Fruit fly (Drosophila melanogaster) whole organism, prepupa: ENCODE results near the gene Spn28Db.

Source experiments
- Blimp-1 ChIP-seq: fragments of 200-800 bp; sonication (Bioruptor generic); optimal IDR thresholded peaks from 3 replicates; lab custom pipeline; 2017; ENCODE audit warnings: missing biosample characterization, missing genetic modification characterization, mild to moderate bottlenecking, moderate library complexity, missing genetic modification reagents
- CG11294 ChIP-seq: fragments of 200-800 bp; sonication (Bioruptor generic); IDR thresholded peaks from 2 replicates; pipeline ENCODE4 v1.3.6; 2022; ENCODE audit warnings: missing biosample characterization, missing genetic modification characterization
- CG31627 ChIP-seq: fragments of 200-800 bp; sonication (Bioruptor generic); optimal IDR thresholded peaks from 3 replicates; lab custom pipeline; 2016; ENCODE audit warnings: missing biosample characterization, missing genetic modification characterization
- CG8632 ChIP-seq: fragments of 200-800 bp; sonication (Bioruptor generic); optimal IDR thresholded peaks from 3 replicates; lab custom pipeline; 2016; ENCODE audit warnings: missing biosample characterization, missing genetic modification characterization
- Eip75B ChIP-seq: fragments of 200-800 bp; sonication (Bioruptor generic); optimal IDR thresholded peaks from 3 replicates; lab custom pipeline; 2016; ENCODE audit warnings: missing biosample characterization, missing genetic modification characterization
- Ets96B ChIP-seq: fragments of 200-800 bp; optimal IDR thresholded peaks from 2 replicates; lab custom pipeline; 2019; ENCODE audit warnings: missing biosample characterization, mild to moderate bottlenecking, missing genetic modification characterization, moderate library complexity
- Met ChIP-seq: fragments of 200-800 bp; sonication (Bioruptor generic); optimal IDR thresholded peaks from 3 replicates; lab custom pipeline; 2016; ENCODE audit warnings: missing biosample characterization, missing genetic modification characterization
- OdsH ChIP-seq: fragments of 200-800 bp; sonication (Bioruptor generic); optimal IDR thresholded peaks from 3 replicates; lab custom pipeline; 2016; ENCODE audit warnings: missing biosample characterization, missing genetic modification characterization
- cyc ChIP-seq: fragments of 200-800 bp; sonication (Bioruptor generic); optimal IDR thresholded peaks from 3 replicates; lab custom pipeline; 2016; ENCODE audit warnings: missing biosample characterization, missing genetic modification characterization
- fkh ChIP-seq: fragments of 200-800 bp; sonication (Bioruptor generic); optimal IDR thresholded peaks from 3 replicates; lab custom pipeline; 2017; ENCODE audit warnings: missing biosample characterization, mild to moderate bottlenecking, missing genetic modification characterization, moderate library complexity

dm6 chr2L:7901833-7902232 is 11.3 kb upstream of the Spn28Db start:
- TF ChIP-seq cyc (GFP tag; lab: Kevin White, UChicago), result no peak
- no peak for TF ChIP-seq CG31627 (GFP tag; lab: Kevin White, UChicago)
- no peak for TF ChIP-seq Blimp-1 (GFP tag; lab: Kevin White, UChicago)
- no peak for TF ChIP-seq Eip75B (GFP tag; lab: Kevin White, UChicago)
- no peak for TF ChIP-seq fkh (GFP tag; lab: Kevin White, UChicago)
- TF ChIP-seq CG8632 (GFP tag; lab: Kevin White, UChicago), result no peak
- TF ChIP-seq Ets96B (tag; lab: Kevin White, UChicago), result no peak
- no peak for TF ChIP-seq CG11294 (GFP tag; lab: Robert Waterston, UW)
- TF ChIP-seq Met (GFP tag; lab: Kevin White, UChicago), result no peak
- no peak for TF ChIP-seq OdsH (GFP tag; lab: Kevin White, UChicago)
